Worm (Caenorhabditis elegans): ENCODE measurements around the gene F54A3.5.
"Not testable (repeated sequence)": the region's sequence is repeated elsewhere in the genome, so short reads cannot be mapped to it uniquely, and the experiment has no call there.

DNA sequence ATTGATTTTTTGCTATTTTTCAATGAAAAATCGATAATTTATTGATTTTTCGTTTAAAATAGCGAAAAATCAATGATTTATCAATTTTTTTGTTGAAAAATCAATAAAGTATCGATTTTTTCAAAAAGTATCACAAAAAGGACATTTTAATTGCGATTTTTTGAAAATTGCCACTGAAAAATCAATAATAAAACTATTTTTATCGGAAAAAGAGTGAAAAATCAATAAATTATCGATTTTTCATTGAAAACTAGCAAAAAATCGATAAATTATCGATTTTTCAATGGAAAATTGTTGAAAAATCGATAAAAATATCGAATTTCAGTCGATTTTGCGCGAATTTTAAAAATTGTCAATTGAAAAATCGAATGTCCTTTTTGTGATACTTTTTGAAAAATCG lies 592 bp downstream of the F54A3.5 start:
- TF ChIP-seq nhr-77 (tag; optimal IDR thresholded peaks at IDR 0.05); eor-1 (tag; optimal IDR thresholded peaks at IDR 0.05); fkh-10 (GFP tag; optimal IDR thresholded peaks at IDR 0.05); jun-1 (tag; optimal IDR thresholded peaks at IDR 0.05); unc-62 (GFP tag; optimal IDR thresholded peaks at IDR 0.05); nhr-23 (tag; optimal IDR thresholded peaks at IDR 0.05); lin-39 (tag; optimal IDR thresholded peaks at IDR 0.05); nhr-12 (tag; optimal IDR thresholded peaks at IDR 0.05); elt-1 (tag; optimal IDR thresholded peaks at IDR 0.05); ceh-9 (tag; optimal IDR thresholded peaks at IDR 0.05); elt-3 (tag; optimal IDR thresholded peaks at IDR 0.05); nhr-11 (tag; optimal IDR thresholded peaks at IDR 0.05): not testable (repeated sequence)
- peak; percentile 85 for TF ChIP-seq ceh-28 (tag; optimal IDR thresholded peaks at IDR 0.05)

Data from whole organism, L3 larva.